Fruit fly (Drosophila melanogaster): ENCODE measurements around the gene CG14200.

CG14200 gene

dm6 chrX:19522597-19522996, 27.3 kb downstream of the CG14200 start (continued):
- TF ChIP-seq CG4617 (GFP tag; optimal IDR thresholded peaks at IDR 0.05; ENCODE audit: borderline replicate concordance): peak; percentile 40
- no peak for TF ChIP-seq bcd (GFP tag; optimal IDR thresholded peaks at IDR 0.05)
- TF ChIP-seq CG12071 (GFP tag; optimal IDR thresholded peaks at IDR 0.05): no peak
- no peak for TF ChIP-seq CG9437 (GFP tag; optimal IDR thresholded peaks at IDR 0.05)
- peak in 1 of 2 experiments; percentile 4 for TF ChIP-seq Pdp1 (GFP tag; optimal IDR thresholded peaks at IDR 0.05)
- TF ChIP-seq repo (GFP tag; optimal IDR thresholded peaks at IDR 0.05): no peak

dm6 chrX:19531642-19532041, 36.3 kb downstream of the CG14200 start, which contains the start of gene CG12231:
Gene CG12231 (minus strand): TSS chrX:19531742.
- TF ChIP-seq sqz (GFP tag; optimal IDR thresholded peaks at IDR 0.05): no peak
- TF ChIP-seq Hr39 (optimal IDR thresholded peaks at IDR 0.05): no peak
- TF ChIP-seq disco-r (GFP tag; optimal IDR thresholded peaks at IDR 0.05): no peak
- TF ChIP-seq CG17385 (GFP tag; optimal IDR thresholded peaks at IDR 0.05): no peak

dm6 chrX:19535394-19535793, 40.1 kb downstream of the CG14200 start:
- TF ChIP-seq Blimp-1 (GFP tag; optimal IDR thresholded peaks at IDR 0.05) (no peak), seq (GFP tag; IDR thresholded peaks at IDR 0.05) (peak; percentile 9; the same call in 1 of the 2 replicates), HmgZ (tag; optimal IDR thresholded peaks at IDR 0.05) (no peak), CG12236 (GFP tag; optimal IDR thresholded peaks at IDR 0.05) (no peak), CG10462 (GFP tag; optimal IDR thresholded peaks at IDR 0.05) (no peak), CG15073 (GFP tag; optimal IDR thresholded peaks at IDR 0.05) (no peak), cg (GFP tag; optimal IDR thresholded peaks at IDR 0.05) (peak; percentile 26), Nf-YC (tag; optimal IDR thresholded peaks at IDR 0.05) (peak; percentile 88), Drgx (GFP tag; IDR thresholded peaks at IDR 0.05) (no peak), Meics (GFP tag; optimal IDR thresholded peaks at IDR 0.05) (no peak), salm (tag; optimal IDR thresholded peaks at IDR 0.05) (no peak), nom (GFP tag; optimal IDR thresholded peaks at IDR 0.05) (no peak), amos (GFP tag; IDR thresholded peaks at IDR 0.05; ENCODE audit: partially characterized antibody) (no peak), Nf-YB (GFP tag; optimal IDR thresholded peaks at IDR 0.05) (peak; percentile 88), CG12071 (GFP tag; optimal IDR thresholded peaks at IDR 0.05) (no peak), CG16779 (GFP tag; IDR thresholded peaks at IDR 0.05) (no peak), CG12299 (tag; optimal IDR thresholded peaks at IDR 0.05) (no peak), CG3847 (GFP tag; IDR thresholded peaks at IDR 0.05) (no peak), ato (GFP tag; IDR thresholded peaks at IDR 0.05; ENCODE audit: partially characterized antibody) (no peak), slbo (GFP tag; IDR thresholded peaks at IDR 0.05) (no peak), fd64A (GFP tag; optimal IDR thresholded peaks at IDR 0.05) (no peak), sens (GFP tag) (no peak), Ptx1 (GFP tag; IDR thresholded peaks at IDR 0.05) (no peak)

- TF ChIP-seq Hey (tag; optimal IDR thresholded peaks at IDR 0.05): no peak
- no peak for TF ChIP-seq jing (GFP tag; optimal IDR thresholded peaks at IDR 0.05)
- TF ChIP-seq unc-4 (GFP tag; IDR thresholded peaks at IDR 0.05; ENCODE audit: partially characterized antibody): no peak
- peak; percentile 15 for TF ChIP-seq CG8924 (tag; optimal IDR thresholded peaks at IDR 0.05)
- TF ChIP-seq cas (GFP tag; IDR thresholded peaks at IDR 0.05): no peak
- no peak for TF ChIP-seq chm (GFP tag; IDR thresholded peaks at IDR 0.05)
- no peak for TF ChIP-seq CG13624 (GFP tag; optimal IDR thresholded peaks at IDR 0.05)
- no peak for TF ChIP-seq en (GFP tag; optimal IDR thresholded peaks at IDR 0.05)
- TF ChIP-seq ssp (GFP tag; IDR thresholded peaks at IDR 0.05): no peak
- no peak for TF ChIP-seq Abd-B (GFP tag; optimal IDR thresholded peaks at IDR 0.05)
- no peak for TF ChIP-seq dmrt99B (tag; optimal IDR thresholded peaks at IDR 0.05)
- peak; percentile 22 for TF ChIP-seq zen (tag; optimal IDR thresholded peaks at IDR 0.05)
- no peak for TF ChIP-seq salm (tag; optimal IDR thresholded peaks at IDR 0.05)
- TF ChIP-seq CTCF (GFP tag; optimal IDR thresholded peaks at IDR 0.05): peak; percentile 81
- no peak for TF ChIP-seq ato (GFP tag; IDR thresholded peaks at IDR 0.05; ENCODE audit: partially characterized antibody)
- TF ChIP-seq CG4730 (GFP tag; IDR thresholded peaks at IDR 0.05): no peak
- peak; percentile 54 for TF ChIP-seq CG8478 (optimal IDR thresholded peaks at IDR 0.05)
- no peak for TF ChIP-seq grn (GFP tag; optimal IDR thresholded peaks at IDR 0.05)
These were observed 50.8 kb downstream of the CG14200 start for dm6 chrX:19545865-19546657.
